Fruit fly (Drosophila melanogaster) whole organism, embryonic: ENCODE results near the gene Glut3.

ENCODE experiments used
- ATbp ChIP-seq: fragments of 200-800 bp; sonication (Bioruptor generic); optimal IDR thresholded peaks from 2 replicates; lab custom pipeline; 2017; ENCODE audit warnings: missing biosample characterization, mild to moderate bottlenecking, missing genetic modification characterization, missing genetic modification reagents
- Asciz ChIP-seq: fragments of 200-800 bp; sonication (Bioruptor generic); optimal IDR thresholded peaks from 2 replicates; lab custom pipeline; 2017; ENCODE audit warnings: missing biosample characterization, mild to moderate bottlenecking, missing genetic modification characterization, missing genetic modification reagents
- Atf-2 ChIP-seq: fragments of 200-800 bp; sonication (Bioruptor generic); optimal IDR thresholded peaks from 2 replicates; lab custom pipeline; 2016; ENCODE audit warnings: missing biosample characterization, missing genetic modification characterization
- CG11456 ChIP-seq: fragments of 200-800 bp; sonication (Bioruptor generic); IDR thresholded peaks from 3 replicates; pipeline ENCODE4 v1.3.6; 2022; ENCODE audit warnings: missing biosample characterization, missing genetic modification characterization
- CG12071 ChIP-seq: fragments of 200-800 bp; sonication (Bioruptor generic); optimal IDR thresholded peaks from 3 replicates; lab custom pipeline; 2018; ENCODE audit warnings: missing biosample characterization, mild to moderate bottlenecking, missing genetic modification characterization
- CG13296 ChIP-seq: fragments of 200-800 bp; sonication (Bioruptor generic); optimal IDR thresholded peaks from 3 replicates; lab custom pipeline; 2018; ENCODE audit warnings: missing biosample characterization, mild to moderate bottlenecking, missing genetic modification characterization
- CG14050 ChIP-seq: fragments of 200-800 bp; sonication (Bioruptor generic); IDR thresholded peaks from 3 replicates; pipeline ENCODE4 v1.3.6; 2022; ENCODE audit warnings: missing biosample characterization, missing genetic modification characterization
- CG15514 ChIP-seq: fragments of 200-800 bp; sonication (Bioruptor generic); optimal IDR thresholded peaks from 3 replicates; lab custom pipeline; 2017; ENCODE audit warnings: missing biosample characterization, missing genetic modification characterization, mild to moderate bottlenecking, moderate library complexity, missing genetic modification reagents
- CG16779 ChIP-seq: fragments of 200-800 bp; sonication (Bioruptor generic); IDR thresholded peaks from 2 replicates; pipeline ENCODE4 v1.3.6; 2022; ENCODE audit warnings: missing biosample characterization, missing genetic modification characterization
- CG2129 ChIP-seq: fragments of 200-800 bp; sonication (Bioruptor generic); IDR thresholded peaks from 2 replicates; pipeline ENCODE4 v1.3.6; 2022; ENCODE audit warnings: missing biosample characterization, missing genetic modification characterization; ENCODE audit not compliant: partially characterized antibody
- CG31365 ChIP-seq: fragments of 200-800 bp; sonication (Bioruptor generic); optimal IDR thresholded peaks from 2 replicates; lab custom pipeline; 2018; ENCODE audit warnings: missing biosample characterization, mild to moderate bottlenecking, missing genetic modification characterization
- CG4854 ChIP-seq: fragments of 200-800 bp; sonication (Bioruptor generic); optimal IDR thresholded peaks from 2 replicates; lab custom pipeline; 2016; ENCODE audit warnings: missing biosample characterization, missing genetic modification characterization, inconsistent platforms
- CG7928 ChIP-seq: fragments of 200-800 bp; sonication (Bioruptor generic); optimal IDR thresholded peaks from 2 replicates; lab custom pipeline; 2017; ENCODE audit warnings: missing biosample characterization, mild to moderate bottlenecking, missing genetic modification characterization
- CG9437 ChIP-seq: fragments of 200-800 bp; sonication (Bioruptor generic); optimal IDR thresholded peaks from 2 replicates; lab custom pipeline; 2018; ENCODE audit warnings: missing biosample characterization, mild to moderate bottlenecking, missing genetic modification characterization
- CG9727 ChIP-seq: fragments of 200-800 bp; sonication (Bioruptor generic); optimal IDR thresholded peaks from 3 replicates; lab custom pipeline; 2017; ENCODE audit warnings: missing biosample characterization, mild to moderate bottlenecking, missing genetic modification characterization
- CG9797 ChIP-seq: fragments of 200-800 bp; sonication (Bioruptor generic); optimal IDR thresholded peaks from 3 replicates; lab custom pipeline; 2018; ENCODE audit warnings: missing biosample characterization, mild to moderate bottlenecking, missing genetic modification characterization
- CG9817 ChIP-seq: fragments of 200-800 bp; sonication (Bioruptor generic); optimal IDR thresholded peaks from 2 replicates; lab custom pipeline; 2018; ENCODE audit warnings: missing biosample characterization, mild to moderate bottlenecking, missing genetic modification characterization, moderate library complexity
- Camta ChIP-seq: fragments of 200-800 bp; sonication (Bioruptor generic); optimal IDR thresholded peaks from 2 replicates; lab custom pipeline; 2016; ENCODE audit warnings: missing biosample characterization, missing genetic modification characterization
- Chrac-16 ChIP-seq: fragments of 200-800 bp; sonication (Bioruptor generic); optimal IDR thresholded peaks from 3 replicates; lab custom pipeline; 2016; ENCODE audit warnings: missing biosample characterization, missing genetic modification characterization
- Dip2 ChIP-seq: fragments of 200-800 bp; sonication (Bioruptor generic); IDR thresholded peaks from 2 replicates; pipeline ENCODE4 v1.3.6; 2022; ENCODE audit warnings: missing biosample characterization, missing genetic modification characterization
- Dp ChIP-seq: fragments of 200-800 bp; sonication (Bioruptor generic); optimal IDR thresholded peaks from 2 replicates; lab custom pipeline; 2018; ENCODE audit warnings: missing biosample characterization, mild to moderate bottlenecking, missing genetic modification characterization, moderate library complexity
- Fer2 ChIP-seq: fragments of 200-800 bp; sonication (Bioruptor generic); optimal IDR thresholded peaks from 2 replicates; lab custom pipeline; 2018; ENCODE audit warnings: missing biosample characterization, mild to moderate bottlenecking, missing genetic modification characterization, moderate library complexity
- HLH4C ChIP-seq: fragments of 200-800 bp; sonication (Bioruptor generic); IDR thresholded peaks from 3 replicates; pipeline ENCODE4 v1.3.6; 2022; ENCODE audit warnings: missing biosample characterization, missing genetic modification characterization; ENCODE audit not compliant: partially characterized antibody
- HmgZ ChIP-seq: fragments of 200-800 bp; sonication (Bioruptor generic); optimal IDR thresholded peaks from 2 replicates; lab custom pipeline; 2018; ENCODE audit warnings: missing biosample characterization, mild to moderate bottlenecking, missing genetic modification characterization
- Pdp1 ChIP-seq, 2 experiments: fragments of 200-800 bp; sonication (Bioruptor generic); optimal IDR thresholded peaks; 3 replicates each; lab custom pipeline; 2016; ENCODE audit warnings: missing biosample characterization in 2 of 2, missing genetic modification characterization in 2 of 2, mild to moderate bottlenecking in 1 of 2, moderate library complexity in 1 of 2
- Sox102F ChIP-seq: fragments of 200-800 bp; sonication (Bioruptor generic); optimal IDR thresholded peaks from 2 replicates; lab custom pipeline; 2018; ENCODE audit warnings: missing biosample characterization, mild to moderate bottlenecking, missing genetic modification characterization, moderate library complexity
- Xrp1 ChIP-seq: fragments of 200-800 bp; sonication (Bioruptor generic); IDR thresholded peaks from 2 replicates; pipeline ENCODE4 v1.3.6; 2022; ENCODE audit warnings: missing biosample characterization, missing genetic modification characterization
- ab ChIP-seq: fragments of 200-800 bp; sonication (Bioruptor generic); optimal IDR thresholded peaks from 2 replicates; lab custom pipeline; 2016; ENCODE audit warnings: missing biosample characterization, missing genetic modification characterization
- ash1 ChIP-seq: fragments of 200-800 bp; sonication (Bioruptor generic); optimal IDR thresholded peaks from 2 replicates; lab custom pipeline; 2018; ENCODE audit warnings: missing biosample characterization, mild to moderate bottlenecking, missing genetic modification characterization
- bbx ChIP-seq: fragments of 200-800 bp; sonication (Bioruptor generic); IDR thresholded peaks from 2 replicates; pipeline ENCODE4 v1.3.6; 2022; ENCODE audit warnings: missing biosample characterization, missing genetic modification characterization; ENCODE audit not compliant: partially characterized antibody
- cas ChIP-seq: fragments of 200-800 bp; sonication (Bioruptor generic); IDR thresholded peaks from 2 replicates; pipeline ENCODE4 v1.3.6; 2022; ENCODE audit warnings: missing biosample characterization, missing genetic modification characterization
- ci ChIP-seq: fragments of 200-800 bp; sonication (Bioruptor generic); IDR thresholded peaks from 3 replicates; pipeline ENCODE4 v1.3.6; 2022; ENCODE audit warnings: missing biosample characterization, missing genetic modification characterization
- corto ChIP-seq: fragments of 200-800 bp; sonication (Bioruptor generic); optimal IDR thresholded peaks from 2 replicates; lab custom pipeline; 2016; ENCODE audit warnings: missing biosample characterization, mild to moderate bottlenecking, missing genetic modification characterization, moderate library complexity
- crol ChIP-seq: fragments of 200-800 bp; sonication (Bioruptor generic); IDR thresholded peaks from 2 replicates; pipeline ENCODE4 v1.3.6; 2022; ENCODE audit warnings: missing biosample characterization, missing genetic modification characterization
- en ChIP-seq: fragments of 200-800 bp; sonication (Bioruptor generic); optimal IDR thresholded peaks from 2 replicates; lab custom pipeline; 2016; ENCODE audit warnings: missing biosample characterization, missing genetic modification characterization
- ewg ChIP-seq: fragments of 200-800 bp; sonication (Bioruptor generic); optimal IDR thresholded peaks from 3 replicates; lab custom pipeline; 2017; ENCODE audit warnings: mild to moderate bottlenecking, missing biosample characterization, missing genetic modification reagents, missing genetic modification characterization
- fd102C ChIP-seq: fragments of 200-800 bp; sonication (Bioruptor generic); optimal IDR thresholded peaks from 2 replicates; lab custom pipeline; 2018; ENCODE audit warnings: missing biosample characterization, mild to moderate bottlenecking, missing genetic modification characterization, moderate library complexity
- grn ChIP-seq: fragments of 200-800 bp; sonication (Bioruptor generic); optimal IDR thresholded peaks from 3 replicates; lab custom pipeline; 2017; ENCODE audit warnings: missing biosample characterization, missing genetic modification characterization
- gro ChIP-seq: fragments of 200-800 bp; sonication (Bioruptor generic); optimal IDR thresholded peaks from 2 replicates; lab custom pipeline; 2016; ENCODE audit warnings: missing biosample characterization, missing genetic modification characterization
- ham ChIP-seq: fragments of 200-800 bp; sonication (Bioruptor generic); IDR thresholded peaks from 2 replicates; pipeline ENCODE4 v1.3.6; 2022; ENCODE audit warnings: missing biosample characterization, missing genetic modification characterization
- hth ChIP-seq: fragments of >200 bp; optimal IDR thresholded peaks from 2 replicates; lab custom pipeline; 2017; ENCODE audit warnings: inconsistent platforms
- mam ChIP-seq: fragments of 200-800 bp; sonication (Bioruptor generic); optimal IDR thresholded peaks from 3 replicates; lab custom pipeline; 2016; ENCODE audit warnings: missing biosample characterization, missing genetic modification characterization
- nmo ChIP-seq: fragments of 200-800 bp; sonication (Bioruptor generic); optimal IDR thresholded peaks from 2 replicates; lab custom pipeline; 2018; ENCODE audit warnings: missing biosample characterization, mild to moderate bottlenecking, missing genetic modification characterization, moderate library complexity
- onecut ChIP-seq: fragments of 200-800 bp; sonication (Bioruptor generic); IDR thresholded peaks from 2 replicates; pipeline ENCODE4 v1.3.6; 2022; ENCODE audit warnings: missing biosample characterization, missing genetic modification characterization
- pb ChIP-seq: fragments of 200-800 bp; sonication (Bioruptor generic); optimal IDR thresholded peaks from 3 replicates; lab custom pipeline; 2016; ENCODE audit warnings: missing biosample characterization, missing genetic modification characterization
- peb ChIP-seq: fragments of 200-800 bp; sonication (Bioruptor generic); IDR thresholded peaks from 2 replicates; pipeline ENCODE4 v1.3.6; 2022; ENCODE audit warnings: missing biosample characterization, missing genetic modification characterization
- psq ChIP-seq: fragments of 200-800 bp; sonication (Bioruptor generic); optimal IDR thresholded peaks from 2 replicates; lab custom pipeline; 2017; ENCODE audit warnings: missing biosample characterization, missing genetic modification characterization
- run ChIP-seq: fragments of 200-800 bp; sonication (Bioruptor generic); optimal IDR thresholded peaks from 3 replicates; lab custom pipeline; 2018; ENCODE audit warnings: missing biosample characterization, mild to moderate bottlenecking, missing genetic modification characterization
- sisA ChIP-seq: fragments of 200-800 bp; sonication (Bioruptor generic); IDR thresholded peaks from 2 replicates; pipeline ENCODE4 v1.3.6; 2022; ENCODE audit warnings: missing biosample characterization, missing genetic modification characterization

Gene Glut3

dm6 chr3R:16834294-16835003 is 46.3 kb downstream of the Glut3 start (continued):
- TF ChIP-seq gro (GFP tag; lab: Kevin White, UChicago) = no peak
- TF ChIP-seq Dp (GFP tag; lab: Kevin White, UChicago) = no peak
- no peak for TF ChIP-seq mam
- TF ChIP-seq bbx (GFP tag; lab: Robert Waterston, UW) = no peak
- peak; percentile 81; the same call in 1 of the 3 replicates for TF ChIP-seq CG11456
- peak; percentile 53 for TF ChIP-seq ewg (GFP tag; lab: Kevin White, UChicago)
- no peak for TF ChIP-seq CG9797
- TF ChIP-seq HmgZ (tag; lab: Kevin White, UChicago) = no peak
- TF ChIP-seq Asciz (GFP tag; lab: Kevin White, UChicago) = peak; percentile 45
- TF ChIP-seq en (GFP tag; lab: Kevin White, UChicago) = no peak
- 0 out of 2 replicates have a peak, but pooled peaks have one; percentile 30 for TF ChIP-seq peb (GFP tag; lab: Robert Waterston, UW)
- TF ChIP-seq Atf-2 (GFP tag; lab: Kevin White, UChicago) = peak; percentile 30
- peak; percentile 26; the same call in 1 of the 2 replicates for TF ChIP-seq Xrp1 (GFP tag; lab: Robert Waterston, UW)
- peak; percentile 9 for TF ChIP-seq CG13296 (GFP tag; lab: Kevin White, UChicago)
- no peak for TF ChIP-seq psq (GFP tag; lab: Kevin White, UChicago)
- no peak for TF ChIP-seq ab (GFP tag; lab: Kevin White, UChicago)
- TF ChIP-seq CG15514 (GFP tag; lab: Kevin White, UChicago) = no peak
- no peak for TF ChIP-seq ham (GFP tag; lab: Robert Waterston, UW)
- TF ChIP-seq corto (GFP tag; lab: Kevin White, UChicago) = no peak
- no peak for TF ChIP-seq CG9817 (tag; lab: Kevin White, UChicago)
- peak; percentile 36 for TF ChIP-seq ash1 (GFP tag; lab: Kevin White, UChicago)
- TF ChIP-seq Dip2 (GFP tag; lab: Robert Waterston, UW) = no peak
- TF ChIP-seq pb (GFP tag; lab: Kevin White, UChicago) = no peak
- no peak for TF ChIP-seq CG16779 (GFP tag; lab: Robert Waterston, UW)
- peak; percentile 43 for TF ChIP-seq Chrac-16
- TF ChIP-seq Fer2 (tag; lab: Kevin White, UChicago) = no peak
- TF ChIP-seq CG7928 (GFP tag; lab: Kevin White, UChicago) = no peak
- TF ChIP-seq CG14050 = no peak
- peak; percentile 79 for TF ChIP-seq onecut (GFP tag; lab: Robert Waterston, UW)
- peak; percentile 13 for TF ChIP-seq CG9727
- TF ChIP-seq ATbp (GFP tag; lab: Kevin White, UChicago) = peak; percentile 40
- no peak for TF ChIP-seq crol (GFP tag; lab: Robert Waterston, UW)
- TF ChIP-seq CG31365 (tag; lab: Kevin White, UChicago) = peak; percentile 27
- peak; percentile 54 for TF ChIP-seq fd102C (GFP tag; lab: Kevin White, UChicago)
- TF ChIP-seq hth = no peak
- no peak for TF ChIP-seq cas (GFP tag; lab: Robert Waterston, UW)
- peak; percentile 58 for TF ChIP-seq Sox102F (GFP tag; lab: Kevin White, UChicago)
- peak; percentile 6 for TF ChIP-seq Camta
- no peak for TF ChIP-seq run (tag; lab: Kevin White, UChicago)
- TF ChIP-seq CG12071 (GFP tag; lab: Kevin White, UChicago) = peak; percentile 33
- TF ChIP-seq CG9437 (GFP tag; lab: Kevin White, UChicago) = peak; percentile 17
- TF ChIP-seq Pdp1 (GFP tag; optimal IDR thresholded peaks at IDR 0.05; lab: Kevin White, UChicago) = peak; percentile 11 to 12
- TF ChIP-seq CG2129 (GFP tag; lab: Robert Waterston, UW) = no peak
- peak; percentile 85 for TF ChIP-seq ci
- TF ChIP-seq CG4854 (GFP tag; lab: Kevin White, UChicago) = no peak
- TF ChIP-seq HLH4C (GFP tag; lab: Robert Waterston, UW) = no peak
- peak; percentile 9; the same call in 1 of the 2 replicates for TF ChIP-seq sisA
- peak; percentile 40 for TF ChIP-seq nmo (GFP tag; lab: Kevin White, UChicago)
- TF ChIP-seq grn (GFP tag; lab: Kevin White, UChicago) = no peak
